Fruit fly (Drosophila melanogaster) whole organism, embryonic: ENCODE measurements around the gene Tango2.
A peak's percentile ranks its signal among the peaks of the same experiment; 100 is the strongest.

Experiments used
- Atf3 ChIP-seq: fragments of 200-800 bp; sonication (Bioruptor generic); optimal IDR thresholded peaks from 3 replicates; lab custom pipeline; 2016; ENCODE audit warnings: missing biosample characterization, missing genetic modification characterization
- B-H1 ChIP-seq: fragments of 200-800 bp; sonication (Bioruptor generic); IDR thresholded peaks from 3 replicates; pipeline ENCODE4 v1.3.6; 2022; ENCODE audit warnings: missing biosample characterization, missing genetic modification characterization
- C15 ChIP-seq: fragments of 200-800 bp; sonication (Bioruptor generic); IDR thresholded peaks from 3 replicates; pipeline ENCODE4 v1.3.6; 2022; ENCODE audit warnings: missing biosample characterization, missing genetic modification characterization
- CG12104 ChIP-seq: fragments of 200-800 bp; sonication (Bioruptor generic); optimal IDR thresholded peaks from 3 replicates; lab custom pipeline; 2016; ENCODE audit warnings: missing biosample characterization, missing genetic modification characterization
- CG1233 ChIP-seq: fragments of 200-800 bp; sonication (Bioruptor generic); optimal IDR thresholded peaks from 4 replicates; lab custom pipeline; 2018; ENCODE audit warnings: missing biosample characterization, mild to moderate bottlenecking, missing genetic modification characterization
- CG13296 ChIP-seq: fragments of 200-800 bp; sonication (Bioruptor generic); optimal IDR thresholded peaks from 3 replicates; lab custom pipeline; 2018; ENCODE audit warnings: missing biosample characterization, mild to moderate bottlenecking, missing genetic modification characterization
- CG13775 ChIP-seq: fragments of 200-800 bp; sonication (Bioruptor generic); optimal IDR thresholded peaks from 3 replicates; lab custom pipeline; 2017; ENCODE audit warnings: missing biosample characterization, mild to moderate bottlenecking, missing genetic modification characterization
- CG14014 ChIP-seq: fragments of 200-800 bp; sonication (Bioruptor generic); IDR thresholded peaks from 2 replicates; pipeline ENCODE4 v1.3.6; 2022; ENCODE audit warnings: missing biosample characterization, missing genetic modification characterization
- CG14050 ChIP-seq: fragments of 200-800 bp; sonication (Bioruptor generic); IDR thresholded peaks from 3 replicates; pipeline ENCODE4 v1.3.6; 2022; ENCODE audit warnings: missing biosample characterization, missing genetic modification characterization
- CG1602 ChIP-seq: fragments of 200-800 bp; sonication (Bioruptor generic); optimal IDR thresholded peaks from 3 replicates; lab custom pipeline; 2016; ENCODE audit warnings: missing biosample characterization, missing genetic modification characterization
- CG18262 ChIP-seq: fragments of 200-800 bp; optimal IDR thresholded peaks from 3 replicates; lab custom pipeline; 2019; ENCODE audit warnings: missing biosample characterization, mild to moderate bottlenecking, missing genetic modification characterization, moderate library complexity
- CG2875 ChIP-seq: fragments of 200-800 bp; sonication (Bioruptor generic); optimal IDR thresholded peaks from 2 replicates; lab custom pipeline; 2017; ENCODE audit warnings: missing biosample characterization, mild to moderate bottlenecking, missing genetic modification characterization, missing genetic modification reagents
- CG30431 ChIP-seq: fragments of 200-800 bp; sonication (Bioruptor generic); optimal IDR thresholded peaks from 2 replicates; lab custom pipeline; 2017; ENCODE audit warnings: missing biosample characterization, missing genetic modification characterization
- CG31224 ChIP-seq: fragments of 200-800 bp; sonication (Bioruptor generic); IDR thresholded peaks from 2 replicates; pipeline ENCODE4 v1.3.6; 2022; ENCODE audit warnings: missing biosample characterization, missing genetic modification characterization
- CG32767 ChIP-seq: fragments of 200-800 bp; sonication (Bioruptor generic); IDR thresholded peaks from 2 replicates; pipeline ENCODE4 v1.3.6; 2022; ENCODE audit warnings: missing biosample characterization, missing genetic modification characterization
- CG34422 ChIP-seq: fragments of 200-800 bp; sonication (Bioruptor generic); IDR thresholded peaks from 3 replicates; pipeline ENCODE4 v1.3.6; 2022; ENCODE audit warnings: missing biosample characterization, missing genetic modification characterization
- CG6254 ChIP-seq: fragments of 200-800 bp; sonication (Bioruptor generic); optimal IDR thresholded peaks from 3 replicates; lab custom pipeline; 2017; ENCODE audit warnings: mild to moderate bottlenecking, missing biosample characterization, missing genetic modification reagents, missing genetic modification characterization
- CG7786 ChIP-seq: fragments of 200-800 bp; sonication (Bioruptor generic); optimal IDR thresholded peaks from 2 replicates; lab custom pipeline; 2016; ENCODE audit warnings: missing biosample characterization, missing genetic modification characterization
- CG7839 ChIP-seq: fragments of 200-800 bp; sonication (Bioruptor generic); optimal IDR thresholded peaks from 3 replicates; lab custom pipeline; 2018; ENCODE audit warnings: missing biosample characterization, mild to moderate bottlenecking, missing genetic modification characterization, moderate library complexity
- CG7987 ChIP-seq: fragments of 200-800 bp; sonication (Bioruptor generic); optimal IDR thresholded peaks from 2 replicates; lab custom pipeline; 2018; ENCODE audit warnings: missing biosample characterization, mild to moderate bottlenecking, missing genetic modification characterization, moderate library complexity
- CG9876 ChIP-seq: fragments of 200-800 bp; sonication (Bioruptor generic); optimal IDR thresholded peaks from 2 replicates; lab custom pipeline; 2016; ENCODE audit warnings: missing biosample characterization, missing genetic modification characterization
- D19A ChIP-seq: fragments of 200-800 bp; optimal IDR thresholded peaks from 3 replicates; lab custom pipeline; 2019; ENCODE audit warnings: missing biosample characterization, mild to moderate bottlenecking, missing genetic modification characterization, moderate library complexity
- Dfd ChIP-seq, 2 experiments: fragments of >200 bp; optimal IDR thresholded peaks; 2 replicates each; lab custom pipeline; 2017; ENCODE audit warnings: missing biosample characterization in 2 of 2, missing genetic modification characterization in 2 of 2
- Eip74EF ChIP-seq, 2 experiments: fragments of 200-800 bp in 1 of 2; fragments of >200 bp in 1 of 2; sonication (Bioruptor generic) in 1 of 2; optimal IDR thresholded peaks; 2 replicates each; lab custom pipeline; 2017 to 2019; ENCODE audit warnings: missing biosample characterization in 2 of 2, missing genetic modification characterization in 2 of 2, mild to moderate bottlenecking in 1 of 2, moderate library complexity in 1 of 2
- Fer1 ChIP-seq: fragments of 200-800 bp; sonication (Bioruptor generic); optimal IDR thresholded peaks from 2 replicates; lab custom pipeline; 2017; ENCODE audit warnings: missing biosample characterization, mild to moderate bottlenecking, missing genetic modification characterization
- Lhr ChIP-seq: fragments of 200-800 bp; sonication (Bioruptor generic); optimal IDR thresholded peaks from 3 replicates; lab custom pipeline; 2017; ENCODE audit warnings: mild to moderate bottlenecking, missing biosample characterization, missing genetic modification reagents, missing genetic modification characterization
- Nf-YA ChIP-seq: fragments of 200-800 bp; sonication (Bioruptor generic); IDR thresholded peaks from 2 replicates; pipeline ENCODE4 v1.3.6; 2022; ENCODE audit warnings: missing biosample characterization, missing genetic modification characterization
- Pdp1 ChIP-seq, 2 experiments: fragments of 200-800 bp; sonication (Bioruptor generic); optimal IDR thresholded peaks; 3 replicates each; lab custom pipeline; 2016; ENCODE audit warnings: missing biosample characterization in 2 of 2, missing genetic modification characterization in 2 of 2, mild to moderate bottlenecking in 1 of 2, moderate library complexity in 1 of 2
- Poxn ChIP-seq: fragments of 200-800 bp; sonication (Bioruptor generic); IDR thresholded peaks from 2 replicates; pipeline ENCODE4 v1.3.6; 2022; ENCODE audit warnings: missing biosample characterization, missing genetic modification characterization
- Rfx ChIP-seq: fragments of 200-800 bp; sonication (Bioruptor generic); IDR thresholded peaks from 2 replicates; pipeline ENCODE4 v1.3.6; 2022; ENCODE audit warnings: missing biosample characterization, missing genetic modification characterization
- Six4 ChIP-seq: fragments of 200-800 bp; sonication (Bioruptor generic); optimal IDR thresholded peaks from 2 replicates; lab custom pipeline; 2016; ENCODE audit warnings: missing biosample characterization, missing genetic modification characterization
- Ssrp ChIP-seq: fragments of 200-800 bp; sonication (Bioruptor generic); optimal IDR thresholded peaks from 2 replicates; lab custom pipeline; 2018; ENCODE audit warnings: missing biosample characterization, mild to moderate bottlenecking, missing genetic modification characterization, moderate library complexity
- YL-1 ChIP-seq: fragments of 200-800 bp; sonication (Bioruptor generic); optimal IDR thresholded peaks from 3 replicates; lab custom pipeline; 2017; ENCODE audit warnings: missing biosample characterization, mild to moderate bottlenecking, missing genetic modification characterization
- bcd ChIP-seq: fragments of 200-800 bp; sonication (Bioruptor generic); optimal IDR thresholded peaks from 2 replicates; lab custom pipeline; 2017; ENCODE audit warnings: missing biosample characterization, mild to moderate bottlenecking, missing genetic modification characterization
- cato ChIP-seq: fragments of 200-800 bp; sonication (Bioruptor generic); optimal IDR thresholded peaks from 2 replicates; lab custom pipeline; 2016; ENCODE audit warnings: missing biosample characterization, missing genetic modification characterization, borderline replicate concordance
- caup ChIP-seq: fragments of 200-800 bp; sonication (Bioruptor generic); optimal IDR thresholded peaks from 3 replicates; lab custom pipeline; 2017; ENCODE audit warnings: missing biosample characterization, mild to moderate bottlenecking, missing genetic modification characterization, moderate library complexity; ENCODE audit not compliant: severe bottlenecking
- lola ChIP-seq, 3 experiments: fragments of >200 bp in 2 of 3; fragments of 200-800 bp in 1 of 3; sonication (Bioruptor generic) in 1 of 3; optimal IDR thresholded peaks; 2 replicates each; lab custom pipeline; 2017 to 2019; ENCODE audit warnings: missing biosample characterization in 3 of 3, missing genetic modification characterization in 3 of 3, mild to moderate bottlenecking in 1 of 3, moderate library complexity in 1 of 3
- odd ChIP-seq: fragments of 200-800 bp; sonication (Bioruptor generic); optimal IDR thresholded peaks from 2 replicates; lab custom pipeline; 2017; ENCODE audit warnings: missing biosample characterization, mild to moderate bottlenecking, missing genetic modification characterization
- pb ChIP-seq: fragments of 200-800 bp; sonication (Bioruptor generic); optimal IDR thresholded peaks from 3 replicates; lab custom pipeline; 2016; ENCODE audit warnings: missing biosample characterization, missing genetic modification characterization
- ro ChIP-seq: fragments of 200-800 bp; sonication (Bioruptor generic); IDR thresholded peaks from 2 replicates; pipeline ENCODE4 v1.3.6; 2022; ENCODE audit warnings: missing biosample characterization, missing genetic modification characterization
- sens ChIP-seq: fragments of 200-800 bp; sonication (Bioruptor generic); peaks from one replicate; lab custom pipeline; 2016; ENCODE audit warnings: missing biosample characterization, missing genetic modification characterization
- slbo ChIP-seq: fragments of 200-800 bp; sonication (Bioruptor generic); IDR thresholded peaks from 2 replicates; pipeline ENCODE4 v1.3.6; 2022; ENCODE audit warnings: missing biosample characterization, missing genetic modification characterization
- slou ChIP-seq: fragments of 200-800 bp; sonication (Bioruptor generic); optimal IDR thresholded peaks from 3 replicates; lab custom pipeline; 2016; ENCODE audit warnings: missing biosample characterization, missing genetic modification characterization
- tx ChIP-seq: fragments of 200-800 bp; sonication (Bioruptor generic); optimal IDR thresholded peaks from 2 replicates; lab custom pipeline; 2016; ENCODE audit warnings: missing biosample characterization, missing genetic modification characterization
- vnd ChIP-seq: fragments of 200-800 bp; sonication (Bioruptor generic); IDR thresholded peaks from 3 replicates; pipeline ENCODE4 v1.3.6; 2022; ENCODE audit warnings: missing biosample characterization, missing genetic modification characterization; ENCODE audit not compliant: partially characterized antibody
- wor ChIP-seq: fragments of 200-800 bp; sonication (Bioruptor generic); IDR thresholded peaks from 2 replicates; pipeline ENCODE4 v1.3.6; 2022; ENCODE audit warnings: missing biosample characterization, missing genetic modification characterization
- yki ChIP-seq: fragments of >200 bp; optimal IDR thresholded peaks from 3 replicates; lab custom pipeline; 2018
- zen ChIP-seq: fragments of 200-800 bp; sonication (Bioruptor generic); optimal IDR thresholded peaks from 3 replicates; lab custom pipeline; 2018; ENCODE audit warnings: missing biosample characterization, mild to moderate bottlenecking, missing genetic modification characterization, moderate library complexity
- zfh1 ChIP-seq: fragments of 200-800 bp; sonication (Bioruptor generic); IDR thresholded peaks from 3 replicates; pipeline ENCODE4 v1.3.6; 2022; ENCODE audit warnings: missing biosample characterization, missing genetic modification characterization

The Tango2 gene

dm6 chrX:13641115-13641890 is 24.5 kb downstream of the Tango2 start (continued):
- peak; percentile 91 for TF ChIP-seq CG13775 (GFP tag; lab: Kevin White, UChicago)
- TF ChIP-seq vnd (GFP tag; lab: Robert Waterston, UW) = no peak
- TF ChIP-seq B-H1 (GFP tag; lab: Robert Waterston, UW) = peak; percentile 89
- peak; percentile 95 for TF ChIP-seq CG14014 (GFP tag; lab: Robert Waterston, UW)
- peak; percentile 88 for TF ChIP-seq CG31224 (GFP tag; lab: Robert Waterston, UW)
- TF ChIP-seq Atf3 (GFP tag; lab: Kevin White, UChicago) = peak; percentile 89
- TF ChIP-seq zen (tag; lab: Kevin White, UChicago) = peak; percentile 84
- peak; percentile 79 for TF ChIP-seq Nf-YA (GFP tag; lab: Robert Waterston, UW)
- TF ChIP-seq tx = peak; percentile 94
- TF ChIP-seq CG14050 (GFP tag; lab: Robert Waterston, UW) = peak; percentile 92
- TF ChIP-seq CG6254 (GFP tag; lab: Kevin White, UChicago) = peak; percentile 71
- TF ChIP-seq zfh1 (GFP tag; lab: Robert Waterston, UW) = peak; percentile 92
- TF ChIP-seq CG9876 (GFP tag; lab: Kevin White, UChicago) = peak; percentile 92
- TF ChIP-seq Fer1 (GFP tag; lab: Kevin White, UChicago) = peak; percentile 92
- TF ChIP-seq C15 (GFP tag; lab: Robert Waterston, UW) = peak; percentile 91; the same call in 2 of the 3 replicates
- peak; percentile 92 for TF ChIP-seq caup (GFP tag; lab: Kevin White, UChicago)
- TF ChIP-seq CG1233 (GFP tag; lab: Kevin White, UChicago) = peak; percentile 94
- TF ChIP-seq sens (GFP tag; lab: Kevin White, UChicago) = peak; percentile 99
- peak; percentile 91 for TF ChIP-seq CG1602 (GFP tag; lab: Kevin White, UChicago)
- peak; percentile 83 for TF ChIP-seq Poxn
- peak; percentile 90; the same call in 1 of the 2 replicates for TF ChIP-seq CG32767 (GFP tag; lab: Robert Waterston, UW)
- TF ChIP-seq CG7987 (GFP tag; lab: Kevin White, UChicago) = peak; percentile 68
- peak; percentile 62 for TF ChIP-seq Lhr (GFP tag; lab: Kevin White, UChicago)
- peak; percentile 93 for TF ChIP-seq CG34422 (GFP tag; lab: Robert Waterston, UW)
- peak; percentile 94 for TF ChIP-seq CG7786 (GFP tag; lab: Kevin White, UChicago)
- TF ChIP-seq Six4 (GFP tag; lab: Kevin White, UChicago) = peak; percentile 88
- no peak for TF ChIP-seq Dfd (GFP tag; optimal IDR thresholded peaks at IDR 0.05; lab: Kevin White, UChicago)
- peak; percentile 84 for TF ChIP-seq odd (GFP tag; lab: Kevin White, UChicago)
- TF ChIP-seq Eip74EF (GFP tag; optimal IDR thresholded peaks at IDR 0.05; lab: Kevin White, UChicago) = peak in 1 of 2 experiments; percentile 86
- TF ChIP-seq CG30431 (GFP tag; lab: Kevin White, UChicago) = peak; percentile 89
- TF ChIP-seq CG12104 (GFP tag; lab: Kevin White, UChicago) = peak; percentile 89
- peak; percentile 93 to 96 for TF ChIP-seq Pdp1 (GFP tag; optimal IDR thresholded peaks at IDR 0.05; lab: Kevin White, UChicago)
- no peak for TF ChIP-seq yki (lab: Kevin White, UChicago)
- TF ChIP-seq Ssrp (tag; lab: Kevin White, UChicago) = peak; percentile 89
- peak in 1 of 3 experiments; percentile 79 for TF ChIP-seq lola (GFP tag; optimal IDR thresholded peaks at IDR 0.05; lab: Kevin White, UChicago)
- TF ChIP-seq Rfx (GFP tag; lab: Robert Waterston, UW) = peak; percentile 96
- TF ChIP-seq CG2875 = peak; percentile 87
- peak; percentile 88 for TF ChIP-seq D19A (tag; lab: Kevin White, UChicago)
- peak; percentile 92 for TF ChIP-seq bcd (GFP tag; lab: Kevin White, UChicago)
- peak; percentile 67 for TF ChIP-seq slou
- peak; percentile 90 for TF ChIP-seq CG18262 (tag; lab: Kevin White, UChicago)
- TF ChIP-seq cato (GFP tag; lab: Kevin White, UChicago) = peak; percentile 90
- peak; percentile 92 for TF ChIP-seq CG13296 (GFP tag; lab: Kevin White, UChicago)
- peak; percentile 83 for TF ChIP-seq wor (GFP tag; lab: Robert Waterston, UW)
- TF ChIP-seq ro = 0 out of 2 replicates have a peak, but pooled peaks have one; percentile 43
- TF ChIP-seq pb (GFP tag; lab: Kevin White, UChicago) = peak; percentile 95
- peak; percentile 97 for TF ChIP-seq slbo (GFP tag; lab: Robert Waterston, UW)
- peak; percentile 95 for TF ChIP-seq CG7839 (tag; lab: Kevin White, UChicago)
- TF ChIP-seq YL-1 = peak; percentile 79
